Worm (Caenorhabditis elegans): ENCODE results near the gene R07H5.11.

R07H5.11 gene

ce11 chrIV:11229013-11229412 lies 26.4 kb downstream of the R07H5.11 start:
- no peak for TF ChIP-seq hlh-8 (tag; optimal IDR thresholded peaks at IDR 0.05)
- TF ChIP-seq ahr-1 (tag; optimal IDR thresholded peaks at IDR 0.05), result no peak
- no peak for TF ChIP-seq hlh-6 (tag; optimal IDR thresholded peaks at IDR 0.05)
- TF ChIP-seq elt-4 (tag; optimal IDR thresholded peaks at IDR 0.05), result no peak
- no peak for TF ChIP-seq ceh-9 (tag; optimal IDR thresholded peaks at IDR 0.05)
- TF ChIP-seq dmd-4 (tag; optimal IDR thresholded peaks at IDR 0.05; ENCODE audit: borderline replicate concordance), result no peak
- TF ChIP-seq C38D4.7 (GFP tag; optimal IDR thresholded peaks at IDR 0.05), result no peak
- no peak for TF ChIP-seq ref-2 (tag; optimal IDR thresholded peaks at IDR 0.05)
- no peak for TF ChIP-seq ceh-19 (GFP tag; optimal IDR thresholded peaks at IDR 0.05)
- TF ChIP-seq ceh-2 (tag; optimal IDR thresholded peaks at IDR 0.05), result no peak
- TF ChIP-seq hlh-30 (tag; optimal IDR thresholded peaks at IDR 0.05; ENCODE audit: insufficient read depth), result no peak
- TF ChIP-seq C08G9.2 (tag; optimal IDR thresholded peaks at IDR 0.05), result no peak
- TF ChIP-seq Y22D7AL.16 (tag; optimal IDR thresholded peaks at IDR 0.05), result no peak

ce11 chrIV:11230069-11230468 lies 27.5 kb downstream of the R07H5.11 start, which contains the start of gene best-7:
Gene best-7, minus strand, starts transcription at chrIV:11230307.
- no peak for TF ChIP-seq elt-4 (tag; optimal IDR thresholded peaks at IDR 0.05)

ce11 chrIV:11231376-11231775 lies 28.8 kb downstream of the R07H5.11 start:
- no peak for TF ChIP-seq ref-2 (tag; optimal IDR thresholded peaks at IDR 0.05)
- TF ChIP-seq elt-2 (tag; optimal IDR thresholded peaks at IDR 0.05), result no peak
- no peak for TF ChIP-seq nhr-11 (tag; optimal IDR thresholded peaks at IDR 0.05)
- TF ChIP-seq C08G9.2 (tag; optimal IDR thresholded peaks at IDR 0.05), result no peak
- no peak for TF ChIP-seq nfya-1 (tag; optimal IDR thresholded peaks at IDR 0.05)
- TF ChIP-seq pag-3 (tag; optimal IDR thresholded peaks at IDR 0.05; ENCODE audit: borderline replicate concordance), result no peak
- TF ChIP-seq hlh-6 (tag; optimal IDR thresholded peaks at IDR 0.05), result no peak

- peak; percentile 44 for TF ChIP-seq unc-42 (tag; optimal IDR thresholded peaks at IDR 0.05)
- no peak for TF ChIP-seq C38D4.7 (GFP tag; optimal IDR thresholded peaks at IDR 0.05)
Observed at ce11 chrIV:11235755-11236154, 33.2 kb downstream of the R07H5.11 start.

- no peak for TF ChIP-seq dmd-4 (tag; optimal IDR thresholded peaks at IDR 0.05; ENCODE audit: borderline replicate concordance)
- TF ChIP-seq hlh-13 (GFP tag; optimal IDR thresholded peaks at IDR 0.05), result no peak
- no peak for TF ChIP-seq K09A11.1 (tag; optimal IDR thresholded peaks at IDR 0.05; ENCODE audit: insufficient read depth)
Observed at ce11 chrIV:11241368-11241767, 38.8 kb downstream of the R07H5.11 start, which contains the start of gene C05C12.6. Gene C05C12.6, minus strand, starts transcription at chrIV:11241468.

ce11 chrIV:11247434-11247833 lies 44.9 kb downstream of the R07H5.11 start:
- TF ChIP-seq madf-2 (tag; optimal IDR thresholded peaks at IDR 0.05), result no peak
- no peak for TF ChIP-seq unc-55 (GFP tag; optimal IDR thresholded peaks at IDR 0.05)
- no peak for TF ChIP-seq fkh-6 (tag; optimal IDR thresholded peaks at IDR 0.05)
- no peak for TF ChIP-seq syd-9 (tag; optimal IDR thresholded peaks at IDR 0.05)
- TF ChIP-seq zip-5 (tag; optimal IDR thresholded peaks at IDR 0.05), result no peak
- no peak for TF ChIP-seq ceh-24 (tag; optimal IDR thresholded peaks at IDR 0.05)
- no peak for TF ChIP-seq sdc-2 (tag; optimal IDR thresholded peaks at IDR 0.05)
- no peak for TF ChIP-seq gmeb-2 (tag; optimal IDR thresholded peaks at IDR 0.05)
- no peak for TF ChIP-seq tbx-7 (tag; optimal IDR thresholded peaks at IDR 0.05)
- TF ChIP-seq odd-2 (tag; optimal IDR thresholded peaks at IDR 0.05), result no peak
- TF ChIP-seq sox-2 (GFP tag; IDR thresholded peaks at IDR 0.05), result no peak
- TF ChIP-seq nhr-232 (tag; optimal IDR thresholded peaks at IDR 0.05), result no peak

All from whole organism, late embryonic.